Fruit fly (Drosophila melanogaster) whole organism, prepupa: ENCODE data around the gene Tomosyn.

ENCODE experiments used
- Blimp-1 ChIP-seq: fragments of 200-800 bp; sonication (Bioruptor generic); optimal IDR thresholded peaks from 3 replicates; lab custom pipeline; 2017; ENCODE audit warnings: missing biosample characterization, missing genetic modification characterization, mild to moderate bottlenecking, moderate library complexity, missing genetic modification reagents
- CG10631 ChIP-seq: fragments of 200-800 bp; sonication (Bioruptor generic); optimal IDR thresholded peaks from 2 replicates; lab custom pipeline; 2016; ENCODE audit warnings: missing biosample characterization, missing genetic modification characterization
- CG10669 ChIP-seq: fragments of 200-800 bp; sonication (Bioruptor generic); optimal IDR thresholded peaks from 3 replicates; lab custom pipeline; 2018; ENCODE audit warnings: missing biosample characterization, mild to moderate bottlenecking, missing genetic modification characterization, moderate library complexity
- CG11294 ChIP-seq: fragments of 200-800 bp; sonication (Bioruptor generic); IDR thresholded peaks from 2 replicates; pipeline ENCODE4 v1.3.6; 2022; ENCODE audit warnings: missing biosample characterization, missing genetic modification characterization
- CG11762 ChIP-seq: fragments of 200-800 bp; sonication (Bioruptor generic); optimal IDR thresholded peaks from 3 replicates; lab custom pipeline; 2016; ENCODE audit warnings: missing biosample characterization, missing genetic modification characterization; ENCODE audit not compliant: insufficient read depth
- CG15336 ChIP-seq: fragments of 200-800 bp; sonication (Bioruptor generic); IDR thresholded peaks from 2 replicates; pipeline ENCODE4 v1.3.6; 2022; ENCODE audit warnings: missing biosample characterization, missing genetic modification characterization
- CG1621 ChIP-seq: fragments of 200-800 bp; sonication (Bioruptor generic); optimal IDR thresholded peaks from 3 replicates; lab custom pipeline; 2018; ENCODE audit warnings: missing biosample characterization, mild to moderate bottlenecking, missing genetic modification characterization
- CG16779 ChIP-seq: fragments of 200-800 bp; sonication (Bioruptor generic); optimal IDR thresholded peaks from 3 replicates; lab custom pipeline; 2017; ENCODE audit warnings: missing biosample characterization, mild to moderate bottlenecking, missing genetic modification characterization
- CG3032 ChIP-seq: fragments of 200-800 bp; optimal IDR thresholded peaks from 2 replicates; lab custom pipeline; 2019; ENCODE audit warnings: missing biosample characterization, mild to moderate bottlenecking, missing genetic modification characterization, moderate library complexity
- CG3919 ChIP-seq: fragments of 200-800 bp; sonication (Bioruptor generic); optimal IDR thresholded peaks from 3 replicates; lab custom pipeline; 2016; ENCODE audit warnings: missing biosample characterization, missing genetic modification characterization
- CG4318 ChIP-seq: fragments of 200-800 bp; sonication (Bioruptor generic); optimal IDR thresholded peaks from 3 replicates; lab custom pipeline; 2017; ENCODE audit warnings: missing biosample characterization, mild to moderate bottlenecking, missing genetic modification characterization
- CG6163 ChIP-seq: fragments of 200-800 bp; sonication (Bioruptor generic); IDR thresholded peaks from 3 replicates; pipeline ENCODE4 v1.3.6; 2022; ENCODE audit warnings: missing biosample characterization, missing genetic modification characterization
- CG6276 ChIP-seq: fragments of 200-800 bp; sonication (Bioruptor generic); optimal IDR thresholded peaks from 2 replicates; lab custom pipeline; 2017; ENCODE audit warnings: missing biosample characterization, mild to moderate bottlenecking, missing genetic modification characterization
- CG6792 ChIP-seq: fragments of 200-800 bp; sonication (Bioruptor generic); optimal IDR thresholded peaks from 3 replicates; lab custom pipeline; 2016; ENCODE audit warnings: missing biosample characterization, missing genetic modification characterization
- CG6808 ChIP-seq: fragments of 200-800 bp; sonication (Bioruptor generic); optimal IDR thresholded peaks from 3 replicates; lab custom pipeline; 2017; ENCODE audit warnings: missing biosample characterization, missing genetic modification characterization, mild to moderate bottlenecking, moderate library complexity, missing genetic modification reagents
- CG6854 ChIP-seq: fragments of 200-800 bp; sonication (Bioruptor generic); optimal IDR thresholded peaks from 2 replicates; lab custom pipeline; 2017; ENCODE audit warnings: missing biosample characterization, mild to moderate bottlenecking, missing genetic modification characterization
- CG7368 ChIP-seq: fragments of 200-800 bp; sonication (Bioruptor generic); optimal IDR thresholded peaks from 3 replicates; lab custom pipeline; 2016; ENCODE audit warnings: missing biosample characterization, missing genetic modification characterization
- CG8119 ChIP-seq: fragments of 200-800 bp; sonication (Bioruptor generic); IDR thresholded peaks from 3 replicates; pipeline ENCODE4 v1.3.6; 2022; ENCODE audit warnings: missing biosample characterization, missing genetic modification characterization
- CG8319 ChIP-seq: fragments of 200-800 bp; sonication (Bioruptor generic); optimal IDR thresholded peaks from 3 replicates; lab custom pipeline; 2016; ENCODE audit warnings: missing biosample characterization, missing genetic modification characterization
- CG9139 ChIP-seq: fragments of 200-800 bp; sonication (Bioruptor generic); optimal IDR thresholded peaks from 3 replicates; lab custom pipeline; 2017; ENCODE audit warnings: missing biosample characterization, mild to moderate bottlenecking, missing genetic modification characterization
- Eip75B ChIP-seq: fragments of 200-800 bp; sonication (Bioruptor generic); optimal IDR thresholded peaks from 3 replicates; lab custom pipeline; 2016; ENCODE audit warnings: missing biosample characterization, missing genetic modification characterization
- Eip78C ChIP-seq: fragments of 200-800 bp; sonication (Bioruptor generic); peaks from one replicate; lab custom pipeline; 2016; ENCODE audit warnings: missing biosample characterization, missing genetic modification characterization
- Ets96B ChIP-seq: fragments of 200-800 bp; optimal IDR thresholded peaks from 2 replicates; lab custom pipeline; 2019; ENCODE audit warnings: missing biosample characterization, mild to moderate bottlenecking, missing genetic modification characterization, moderate library complexity
- Hr39 ChIP-seq: fragments of 200-800 bp; sonication (Bioruptor generic); optimal IDR thresholded peaks from 2 replicates; lab custom pipeline; 2016; ENCODE audit warnings: missing biosample characterization, missing genetic modification characterization
- Hr4 ChIP-seq: fragments of 200-800 bp; sonication (Bioruptor generic); optimal IDR thresholded peaks from 3 replicates; lab custom pipeline; 2016; ENCODE audit warnings: missing biosample characterization, missing genetic modification characterization
- Lpt ChIP-seq: fragments of 200-800 bp; sonication (Bioruptor generic); optimal IDR thresholded peaks from 3 replicates; lab custom pipeline; 2016; ENCODE audit warnings: missing biosample characterization, missing genetic modification characterization
- Met ChIP-seq: fragments of 200-800 bp; sonication (Bioruptor generic); optimal IDR thresholded peaks from 3 replicates; lab custom pipeline; 2016; ENCODE audit warnings: missing biosample characterization, missing genetic modification characterization
- Sox102F ChIP-seq: fragments of 200-800 bp; sonication (Bioruptor generic); optimal IDR thresholded peaks from 2 replicates; lab custom pipeline; 2016; ENCODE audit warnings: missing biosample characterization, mild to moderate bottlenecking, missing genetic modification characterization
- Sox14 ChIP-seq: fragments of 200-800 bp; sonication (Bioruptor generic); optimal IDR thresholded peaks from 3 replicates; lab custom pipeline; 2016; ENCODE audit warnings: missing biosample characterization, missing genetic modification characterization
- Sox15 ChIP-seq: fragments of 200-800 bp; sonication (Bioruptor generic); optimal IDR thresholded peaks from 3 replicates; lab custom pipeline; 2016; ENCODE audit warnings: missing biosample characterization, missing genetic modification characterization
- achi ChIP-seq: fragments of 200-800 bp; sonication (Bioruptor generic); optimal IDR thresholded peaks from 3 replicates; lab custom pipeline; 2016; ENCODE audit warnings: missing biosample characterization, missing genetic modification characterization
- acj6 ChIP-seq: fragments of 200-800 bp; sonication (Bioruptor generic); optimal IDR thresholded peaks from 3 replicates; lab custom pipeline; 2016; ENCODE audit warnings: missing biosample characterization, missing genetic modification characterization
- dac ChIP-seq: fragments of 200-800 bp; sonication (Bioruptor generic); optimal IDR thresholded peaks from 2 replicates; lab custom pipeline; 2017; ENCODE audit warnings: missing biosample characterization, mild to moderate bottlenecking, missing genetic modification characterization
- dsx ChIP-seq: fragments of 200-800 bp; optimal IDR thresholded peaks from 3 replicates; lab custom pipeline; 2019; ENCODE audit warnings: missing biosample characterization, mild to moderate bottlenecking, missing genetic modification characterization, moderate library complexity; ENCODE audit not compliant: poor library complexity, severe bottlenecking
- esn ChIP-seq: fragments of 200-800 bp; sonication (Bioruptor generic); optimal IDR thresholded peaks from 2 replicates; lab custom pipeline; 2016; ENCODE audit warnings: missing biosample characterization, mild to moderate bottlenecking, missing genetic modification characterization, moderate library complexity
- fkh ChIP-seq: fragments of 200-800 bp; sonication (Bioruptor generic); optimal IDR thresholded peaks from 3 replicates; lab custom pipeline; 2017; ENCODE audit warnings: missing biosample characterization, mild to moderate bottlenecking, missing genetic modification characterization, moderate library complexity
- net ChIP-seq: fragments of 200-800 bp; sonication (Bioruptor generic); optimal IDR thresholded peaks from 3 replicates; lab custom pipeline; 2016; ENCODE audit warnings: missing biosample characterization, missing genetic modification characterization
- salr ChIP-seq, 2 experiments: fragments of 200-800 bp; sonication (Bioruptor generic); optimal IDR thresholded peaks; 3 replicates each; lab custom pipeline; 2016 to 2018; ENCODE audit warnings: missing biosample characterization in 2 of 2, missing genetic modification characterization in 2 of 2, mild to moderate bottlenecking in 1 of 2
- spab ChIP-seq: fragments of 200-800 bp; sonication (Bioruptor generic); optimal IDR thresholded peaks from 2 replicates; lab custom pipeline; 2017; ENCODE audit warnings: missing biosample characterization, mild to moderate bottlenecking, missing genetic modification characterization, missing genetic modification reagents
- ss ChIP-seq, 2 experiments: fragments of 200-800 bp; sonication (Bioruptor generic); optimal IDR thresholded peaks; 2 replicates in 1 of 2; 3 replicates in 1 of 2; lab custom pipeline; 2017 to 2018; ENCODE audit warnings: mild to moderate bottlenecking in 2 of 2, missing biosample characterization in 2 of 2, missing genetic modification characterization in 2 of 2, moderate library complexity in 1 of 2
- svp ChIP-seq: fragments of 200-800 bp; sonication (Bioruptor generic); peaks from one replicate; lab custom pipeline; 2016; ENCODE audit warnings: missing biosample characterization, missing genetic modification characterization
- topi ChIP-seq: fragments of 200-800 bp; sonication (Bioruptor generic); optimal IDR thresholded peaks from 3 replicates; lab custom pipeline; 2016; ENCODE audit warnings: missing biosample characterization, missing genetic modification characterization
- vri ChIP-seq: fragments of 200-800 bp; sonication (Bioruptor generic); optimal IDR thresholded peaks from 3 replicates; lab custom pipeline; 2016; ENCODE audit warnings: missing biosample characterization, mild to moderate bottlenecking, missing genetic modification characterization

The Tomosyn gene

dm6 chrX:12672317-12673172 lies 41.1 kb downstream of the Tomosyn start (continued):
- TF ChIP-seq CG11762 (GFP tag; lab: Kevin White, UChicago) (no peak), CG6276 (GFP tag; lab: Kevin White, UChicago) (peak; percentile 31), CG7368 (GFP tag; lab: Kevin White, UChicago) (no peak), CG9139 (GFP tag; lab: Kevin White, UChicago) (peak; percentile 84), Lpt (GFP tag; lab: Kevin White, UChicago) (peak; percentile 37), CG11294 (GFP tag; lab: Robert Waterston, UW) (no peak), Hr4 (GFP tag; lab: Kevin White, UChicago) (peak; percentile 11), CG8319 (GFP tag; lab: Kevin White, UChicago) (no peak), Met (GFP tag; lab: Kevin White, UChicago) (peak; percentile 14), CG6854 (GFP tag; lab: Kevin White, UChicago) (peak; percentile 76), ss (GFP tag; optimal IDR thresholded peaks at IDR 0.05; lab: Kevin White, UChicago) (peak; percentile 91 to 93), Sox102F (GFP tag; lab: Kevin White, UChicago) (peak; percentile 62), vri (GFP tag; lab: Kevin White, UChicago) (peak; percentile 94), Eip78C (GFP tag; lab: Kevin White, UChicago) (peak; percentile 76), CG4318 (no peak), svp (GFP tag; lab: Kevin White, UChicago) (peak; percentile 56), esn (peak; percentile 28), dsx (GFP tag; lab: Kevin White, UChicago) (peak; percentile 76), CG3919 (GFP tag; lab: Kevin White, UChicago) (peak; percentile 32), Sox15 (no peak), CG6792 (GFP tag; lab: Kevin White, UChicago) (no peak), dac (GFP tag; lab: Kevin White, UChicago) (no peak), salr (GFP tag; optimal IDR thresholded peaks at IDR 0.05; lab: Kevin White, UChicago) (no peak), Eip75B (GFP tag; lab: Kevin White, UChicago) (peak; percentile 36), Ets96B (tag; lab: Kevin White, UChicago) (peak; percentile 57), CG15336 (peak; percentile 30; the same call in 1 of the 2 replicates), achi (GFP tag; lab: Kevin White, UChicago) (peak; percentile 4)
- TF ChIP-seq, all 60 proteins: peak for 40

- TF ChIP-seq net (GFP tag; lab: Kevin White, UChicago) (no peak), Ets96B (tag; lab: Kevin White, UChicago) (peak; percentile 64), Hr4 (GFP tag; lab: Kevin White, UChicago) (no peak), CG6854 (GFP tag; lab: Kevin White, UChicago) (peak; percentile 64), CG6163 (GFP tag; lab: Robert Waterston, UW) (peak; percentile 71), Blimp-1 (GFP tag; lab: Kevin White, UChicago) (peak; percentile 67), CG6792 (GFP tag; lab: Kevin White, UChicago) (no peak), CG8119 (GFP tag; lab: Robert Waterston, UW) (peak; percentile 58; the same call in 2 of the 3 replicates), acj6 (GFP tag; lab: Kevin White, UChicago) (no peak), Sox102F (GFP tag; lab: Kevin White, UChicago) (peak; percentile 21), topi (GFP tag; lab: Kevin White, UChicago) (no peak), CG6276 (GFP tag; lab: Kevin White, UChicago) (peak; percentile 29), svp (GFP tag; lab: Kevin White, UChicago) (peak; percentile 44), ss (GFP tag; optimal IDR thresholded peaks at IDR 0.05; lab: Kevin White, UChicago) (peak; percentile 84 to 85), spab (GFP tag; lab: Kevin White, UChicago) (peak; percentile 52), CG9139 (GFP tag; lab: Kevin White, UChicago) (peak; percentile 83), Sox14 (peak; percentile 14), CG3032 (tag; lab: Kevin White, UChicago) (peak; percentile 30), Hr39 (GFP tag; lab: Kevin White, UChicago) (no peak), Eip78C (GFP tag; lab: Kevin White, UChicago) (peak; percentile 80), CG6808 (peak; percentile 77), salr (GFP tag; optimal IDR thresholded peaks at IDR 0.05; lab: Kevin White, UChicago) (peak in 1 of 2 experiments; percentile 24), CG10631 (GFP tag; lab: Kevin White, UChicago) (peak; percentile 4), Eip75B (GFP tag; lab: Kevin White, UChicago) (peak; percentile 55), CG16779 (tag; lab: Kevin White, UChicago) (peak; percentile 32), Met (GFP tag; lab: Kevin White, UChicago) (peak; percentile 31), fkh (GFP tag; lab: Kevin White, UChicago) (peak; percentile 49), dsx (GFP tag; lab: Kevin White, UChicago) (peak; percentile 86), CG7368 (GFP tag; lab: Kevin White, UChicago) (peak; percentile 22), CG10669 (GFP tag; lab: Kevin White, UChicago) (peak; percentile 20), Lpt (GFP tag; lab: Kevin White, UChicago) (peak; percentile 45), CG1621 (tag; lab: Kevin White, UChicago) (peak; percentile 56)
Measured at dm6 chrX:12673833-12674541, 42.6 kb downstream of the Tomosyn start.
